Fruit fly (Drosophila melanogaster) whole organism, prepupa: ENCODE measurements around the gene CG3224.

ENCODE experiments used
- CG1621 ChIP-seq: fragments of 200-800 bp; sonication (Bioruptor generic); optimal IDR thresholded peaks from 3 replicates; lab custom pipeline; 2018; ENCODE audit warnings: missing biosample characterization, mild to moderate bottlenecking, missing genetic modification characterization
- CG3032 ChIP-seq: fragments of 200-800 bp; optimal IDR thresholded peaks from 2 replicates; lab custom pipeline; 2019; ENCODE audit warnings: missing biosample characterization, mild to moderate bottlenecking, missing genetic modification characterization, moderate library complexity
- CG8119 ChIP-seq: fragments of 200-800 bp; sonication (Bioruptor generic); IDR thresholded peaks from 3 replicates; pipeline ENCODE4 v1.3.6; 2022; ENCODE audit warnings: missing biosample characterization, missing genetic modification characterization
- CG9139 ChIP-seq: fragments of 200-800 bp; sonication (Bioruptor generic); optimal IDR thresholded peaks from 3 replicates; lab custom pipeline; 2017; ENCODE audit warnings: missing biosample characterization, mild to moderate bottlenecking, missing genetic modification characterization
- Ets96B ChIP-seq: fragments of 200-800 bp; optimal IDR thresholded peaks from 2 replicates; lab custom pipeline; 2019; ENCODE audit warnings: missing biosample characterization, mild to moderate bottlenecking, missing genetic modification characterization, moderate library complexity
- Hr39 ChIP-seq: fragments of 200-800 bp; sonication (Bioruptor generic); optimal IDR thresholded peaks from 2 replicates; lab custom pipeline; 2016; ENCODE audit warnings: missing biosample characterization, missing genetic modification characterization
- Smox ChIP-seq: fragments of 200-800 bp; sonication (Bioruptor generic); optimal IDR thresholded peaks from 3 replicates; lab custom pipeline; 2016; ENCODE audit warnings: missing biosample characterization, missing genetic modification characterization
- achi ChIP-seq: fragments of 200-800 bp; sonication (Bioruptor generic); optimal IDR thresholded peaks from 3 replicates; lab custom pipeline; 2016; ENCODE audit warnings: missing biosample characterization, missing genetic modification characterization
- spab ChIP-seq: fragments of 200-800 bp; sonication (Bioruptor generic); optimal IDR thresholded peaks from 2 replicates; lab custom pipeline; 2017; ENCODE audit warnings: missing biosample characterization, mild to moderate bottlenecking, missing genetic modification characterization, missing genetic modification reagents
- topi ChIP-seq: fragments of 200-800 bp; sonication (Bioruptor generic); optimal IDR thresholded peaks from 3 replicates; lab custom pipeline; 2016; ENCODE audit warnings: missing biosample characterization, missing genetic modification characterization

- no peak for TF ChIP-seq spab (GFP tag; lab: Kevin White, UChicago)
- no peak for TF ChIP-seq topi
- no peak for TF ChIP-seq Ets96B (tag; lab: Kevin White, UChicago)
- no peak for TF ChIP-seq CG9139
- no peak for TF ChIP-seq Hr39 (GFP tag; lab: Kevin White, UChicago)
- TF ChIP-seq CG1621: no peak
- TF ChIP-seq CG3032: no peak
- TF ChIP-seq CG8119 (GFP tag; lab: Robert Waterston, UW): no peak
- TF ChIP-seq achi (GFP tag; lab: Kevin White, UChicago): no peak
- TF ChIP-seq Smox: no peak
Observed at dm6 chrX:6706570-6707306, 45.5 kb upstream of the CG3224 start.
